Fruit fly (Drosophila melanogaster): Measurements from ENCODE around the gene CG31122.

The CG31122 gene

DNA sequence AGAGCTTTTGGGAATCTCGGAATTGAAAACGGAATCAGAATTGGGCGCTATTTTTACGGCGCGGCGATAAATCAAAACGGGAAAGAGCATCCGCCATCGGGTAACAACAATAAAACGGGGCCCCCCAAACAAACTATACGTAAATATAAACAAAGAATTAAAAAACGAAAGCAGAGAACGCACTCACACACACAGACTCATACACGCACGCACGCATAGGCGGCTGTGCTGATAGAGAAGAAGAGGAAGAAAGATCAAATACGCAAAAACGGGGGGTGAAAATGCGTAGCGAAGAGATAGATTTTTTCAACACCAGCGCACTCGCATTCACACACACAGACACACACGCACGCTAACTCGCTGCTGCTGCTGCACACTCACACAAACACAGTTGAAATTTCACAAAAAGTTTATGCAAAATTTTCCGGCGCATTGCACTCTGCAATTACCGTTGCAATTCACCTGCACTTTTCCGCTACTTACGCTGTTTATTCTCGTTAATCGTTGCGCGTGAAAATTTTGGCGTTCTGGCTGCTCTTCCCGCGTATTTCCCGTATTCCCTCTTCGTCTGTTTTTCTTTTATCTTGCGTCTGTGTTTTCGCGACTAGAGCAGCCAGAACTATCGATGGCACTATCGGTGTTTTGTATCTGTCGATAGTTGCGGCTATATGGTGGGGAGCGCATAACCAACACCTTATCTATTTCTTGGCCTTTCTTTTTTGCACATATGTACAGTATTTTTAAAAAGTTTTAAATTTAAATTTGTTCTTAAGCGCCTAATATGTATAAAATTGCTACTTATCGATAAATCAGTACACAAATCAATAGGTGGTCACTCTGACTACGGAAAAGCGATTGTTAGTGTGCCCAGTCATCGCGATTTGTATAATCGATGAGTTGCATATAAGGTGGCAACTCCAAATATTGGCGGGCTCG lies at the start of gene CG31122:
CG31122 (minus strand) TSS at position 596 of the 936 bp plus-strand sequence.
- no peak for TF ChIP-seq CG17801 (GFP tag; optimal IDR thresholded peaks at IDR 0.05; ENCODE audit: partially characterized antibody)

DNA sequence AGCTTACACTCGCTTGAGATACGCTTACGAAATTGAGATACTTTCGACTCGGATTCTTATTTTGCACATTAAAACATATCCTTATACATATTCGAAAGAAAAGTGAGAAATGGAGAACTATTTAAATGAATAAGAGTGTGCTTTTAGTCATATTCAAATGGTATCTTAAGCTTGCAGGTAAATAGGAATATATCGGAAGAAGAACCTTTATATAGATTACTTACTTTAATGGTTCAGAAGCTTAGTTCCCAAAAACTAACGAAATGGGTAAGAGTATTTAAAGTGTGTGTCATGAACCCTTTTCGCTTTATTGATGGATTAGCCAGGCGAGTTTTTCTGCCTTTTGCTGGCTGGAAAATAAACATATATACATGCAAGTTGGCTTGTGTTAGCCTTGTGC lies 46.2 kb upstream of the CG31122 start:
- TF ChIP-seq CG17801 (GFP tag; optimal IDR thresholded peaks at IDR 0.05; ENCODE audit: partially characterized antibody), result no peak

DNA sequence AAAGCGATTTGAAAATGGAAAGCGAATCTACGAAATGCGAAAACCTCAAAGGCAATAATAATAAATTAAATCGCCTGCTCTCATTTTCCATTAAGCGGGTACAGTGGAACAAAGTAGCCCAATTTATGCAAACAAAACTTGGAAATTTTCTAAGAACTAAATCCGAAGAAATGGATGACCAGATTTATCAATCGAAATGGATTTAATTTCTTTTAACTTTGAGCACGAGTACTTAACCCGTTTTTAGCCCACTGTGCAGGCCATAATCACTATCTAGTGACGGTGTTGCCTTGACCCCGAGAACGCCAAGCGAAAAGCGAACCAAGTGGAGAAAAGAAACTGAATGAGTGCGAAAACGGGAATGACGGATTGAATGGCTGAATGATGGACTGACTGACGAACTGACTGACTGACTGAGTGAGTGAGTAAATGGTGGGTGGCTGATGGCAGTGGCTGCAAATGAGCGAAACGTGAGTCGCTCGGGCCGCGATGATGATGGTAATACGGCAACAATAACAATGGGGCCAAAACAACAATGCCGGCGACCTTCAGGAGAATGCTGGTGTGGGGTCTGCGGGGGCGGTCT lies 43.6 kb upstream of the CG31122 start:
- TF ChIP-seq CG17801 (GFP tag; optimal IDR thresholded peaks at IDR 0.05; ENCODE audit: partially characterized antibody), result peak; percentile 63

DNA sequence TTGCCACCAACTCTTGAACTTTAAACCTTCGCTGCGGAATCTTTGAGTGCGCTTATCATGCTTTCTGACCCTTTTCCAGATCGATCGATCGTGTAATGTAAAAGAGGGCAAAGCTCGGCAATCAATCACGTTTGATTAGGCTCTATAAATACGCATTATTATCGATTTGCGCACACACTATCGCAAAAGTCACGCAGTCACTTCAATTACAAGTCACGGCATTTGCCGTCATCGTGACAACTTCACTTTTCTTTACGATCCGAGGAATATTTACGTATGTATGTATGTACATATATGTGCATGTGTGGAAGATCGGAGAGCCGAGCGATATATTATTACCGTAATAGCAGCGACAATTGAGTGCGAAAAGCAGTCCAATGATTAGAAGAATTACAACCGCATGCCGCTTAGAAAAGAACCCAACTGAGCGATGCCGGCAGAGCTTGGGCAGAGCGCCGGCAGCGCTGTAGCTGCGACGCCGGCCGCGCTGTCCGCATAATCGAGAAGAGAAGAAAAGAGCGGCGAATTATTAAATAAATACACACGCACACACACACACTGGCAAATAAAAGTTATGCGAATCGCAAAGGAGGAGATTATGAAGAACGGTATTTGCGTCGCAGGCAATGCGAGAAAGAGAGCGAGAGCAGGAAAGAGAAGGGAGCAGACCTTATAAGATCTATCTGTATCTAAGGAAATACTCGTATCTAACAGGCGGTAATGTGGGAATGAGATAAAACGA lies 37.4 kb upstream of the CG31122 start:
- TF ChIP-seq CG17801 (GFP tag; optimal IDR thresholded peaks at IDR 0.05; ENCODE audit: partially characterized antibody), result no peak

DNA sequence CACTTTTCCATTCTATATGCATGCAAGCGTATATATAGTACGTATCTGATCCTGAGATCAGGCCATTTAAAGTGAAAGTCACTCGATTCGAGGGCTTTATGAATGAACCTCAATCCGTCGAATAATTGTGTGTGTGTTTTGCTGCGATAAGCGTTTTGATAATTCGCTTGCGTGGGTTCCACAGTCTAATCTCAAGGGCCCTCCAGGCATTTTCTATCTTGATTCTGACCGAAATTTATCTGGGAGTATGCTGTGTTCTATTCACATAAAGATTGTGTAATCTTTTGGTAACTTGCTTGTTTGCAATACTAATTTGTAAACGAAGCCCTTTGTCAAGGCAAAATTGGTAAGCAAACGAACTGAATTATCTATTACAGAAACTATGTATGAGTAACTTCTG lies 36.5 kb upstream of the CG31122 start:
- no peak for TF ChIP-seq CG17801 (GFP tag; optimal IDR thresholded peaks at IDR 0.05; ENCODE audit: partially characterized antibody)

DNA sequence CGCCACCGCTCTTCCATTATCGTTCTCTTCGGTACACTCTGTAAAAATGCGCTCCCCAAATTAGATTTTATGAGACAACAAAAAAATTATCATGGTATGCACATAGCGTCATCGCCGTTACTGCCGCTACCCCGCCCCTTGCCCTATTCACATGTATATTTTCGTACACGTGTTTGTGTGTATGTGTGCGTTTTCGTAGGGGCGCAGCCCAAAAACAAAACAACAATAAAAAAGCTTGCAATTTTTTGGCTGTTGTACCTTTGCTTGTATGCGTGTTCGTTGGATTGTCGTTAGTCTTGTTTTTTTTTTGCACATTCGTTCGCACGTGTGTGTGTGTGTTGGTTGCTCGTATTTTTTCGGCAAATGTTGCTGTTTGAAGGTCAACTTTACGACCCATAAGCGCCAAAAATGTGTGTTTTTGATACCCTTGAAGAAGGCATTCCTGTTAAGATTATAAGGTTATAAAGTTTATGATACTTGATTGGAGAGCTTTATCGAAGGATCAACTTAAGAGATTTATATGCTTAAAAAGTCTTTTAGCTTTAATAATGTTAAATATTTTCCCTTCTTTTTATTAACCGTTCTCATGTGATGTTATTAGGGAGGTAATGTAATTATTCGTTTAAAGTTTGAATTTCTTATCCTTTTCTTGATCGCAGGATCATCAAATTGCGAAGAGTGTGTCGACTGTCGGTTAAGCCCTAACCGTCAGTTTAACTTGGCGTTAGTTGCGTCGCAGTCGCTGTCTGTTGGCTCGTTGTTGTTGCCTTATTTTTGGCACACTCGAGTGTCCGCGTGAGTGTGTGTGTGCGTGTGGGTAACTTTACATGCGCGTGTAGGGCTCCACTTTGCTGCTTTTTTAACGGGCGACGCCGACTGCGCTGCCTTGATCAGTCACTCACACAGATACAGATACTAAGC lies 35.6 kb upstream of the CG31122 start:
- TF ChIP-seq CG17801 (GFP tag; optimal IDR thresholded peaks at IDR 0.05; ENCODE audit: partially characterized antibody), result peak; percentile 6

DNA sequence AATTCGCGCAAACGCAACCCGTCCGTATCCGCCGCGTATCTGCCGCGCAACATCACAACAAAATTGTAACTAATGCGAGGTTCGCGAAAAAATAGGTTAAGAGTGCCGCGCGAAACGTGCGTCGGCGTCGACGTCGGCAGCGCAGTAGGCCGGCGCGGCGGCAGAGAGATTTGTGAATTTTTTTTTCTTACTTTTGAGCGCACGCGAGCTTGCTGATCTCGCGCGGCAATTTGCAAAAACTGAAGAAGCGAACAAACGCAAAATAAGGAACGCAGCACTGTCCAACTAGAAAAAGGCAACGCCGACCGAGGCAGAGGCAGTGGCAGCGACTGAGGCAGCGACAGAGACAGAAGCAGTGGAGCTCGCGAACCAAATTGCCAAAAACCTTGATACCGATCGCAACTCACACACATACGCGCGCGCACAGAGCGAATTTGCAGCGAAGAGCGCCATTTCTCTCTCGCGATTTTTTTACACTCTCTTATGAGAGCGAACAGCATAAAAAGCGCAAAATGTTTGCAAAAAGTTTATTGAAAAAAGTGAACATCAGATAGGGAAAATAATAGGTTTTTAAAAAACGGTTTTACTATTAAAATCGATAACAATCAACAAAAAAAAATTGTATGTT lies 34.6 kb upstream of the CG31122 start:
- no peak for TF ChIP-seq CG17801 (GFP tag; optimal IDR thresholded peaks at IDR 0.05; ENCODE audit: partially characterized antibody)

DNA sequence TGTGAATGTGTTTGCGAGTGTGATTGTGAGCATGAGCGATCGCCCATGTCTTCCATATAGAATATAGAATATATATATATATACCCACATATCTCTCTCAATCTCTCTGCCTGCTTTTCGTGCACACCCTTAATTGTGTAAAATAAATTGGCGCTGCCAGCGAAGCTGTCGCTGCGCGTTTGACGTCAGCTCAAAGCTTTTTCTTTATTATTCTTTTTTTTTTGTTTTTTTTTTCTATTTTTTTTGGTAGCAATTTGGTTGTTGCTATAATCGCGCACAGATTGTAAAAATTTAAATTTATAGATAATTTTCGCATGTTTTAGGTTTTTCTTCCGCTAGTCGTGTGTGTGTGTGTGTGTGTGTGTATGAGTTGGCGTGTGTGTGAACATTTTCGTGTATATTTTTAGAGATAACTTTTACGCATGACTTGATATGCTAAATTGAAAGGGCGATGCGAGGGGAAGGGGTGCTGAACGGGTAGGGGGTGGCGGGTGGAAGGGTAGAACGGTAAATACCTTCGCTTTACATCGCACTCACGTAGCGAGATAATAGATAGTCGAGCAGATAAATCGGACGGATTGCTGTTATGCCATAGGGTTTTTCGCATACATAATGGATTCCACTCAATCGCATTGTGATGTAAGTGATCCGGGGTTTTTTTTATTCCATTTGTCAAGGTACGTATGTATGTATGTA lies 32.6 kb upstream of the CG31122 start:
- TF ChIP-seq CG17801 (GFP tag; optimal IDR thresholded peaks at IDR 0.05; ENCODE audit: partially characterized antibody), result no peak

DNA sequence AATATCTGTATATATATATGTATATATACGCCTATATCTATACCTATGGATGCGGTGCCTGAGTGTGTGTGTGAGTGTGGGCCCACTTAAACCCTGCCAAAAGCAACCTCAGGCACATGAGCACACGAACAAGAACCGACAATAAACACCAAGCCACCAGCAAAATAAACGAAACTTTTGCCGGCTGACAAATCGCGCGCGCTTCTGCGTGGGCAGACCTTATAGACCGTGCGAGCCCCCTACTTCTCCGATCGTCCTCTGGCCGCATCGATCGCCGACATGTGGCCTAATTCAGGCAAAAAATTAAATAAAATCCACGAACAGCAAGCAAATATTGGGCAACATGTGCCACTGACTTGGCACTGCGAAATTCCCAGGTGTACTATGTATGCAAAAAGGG lies 30.6 kb upstream of the CG31122 start:
- TF ChIP-seq CG17801 (GFP tag; optimal IDR thresholded peaks at IDR 0.05; ENCODE audit: partially characterized antibody), result no peak

DNA sequence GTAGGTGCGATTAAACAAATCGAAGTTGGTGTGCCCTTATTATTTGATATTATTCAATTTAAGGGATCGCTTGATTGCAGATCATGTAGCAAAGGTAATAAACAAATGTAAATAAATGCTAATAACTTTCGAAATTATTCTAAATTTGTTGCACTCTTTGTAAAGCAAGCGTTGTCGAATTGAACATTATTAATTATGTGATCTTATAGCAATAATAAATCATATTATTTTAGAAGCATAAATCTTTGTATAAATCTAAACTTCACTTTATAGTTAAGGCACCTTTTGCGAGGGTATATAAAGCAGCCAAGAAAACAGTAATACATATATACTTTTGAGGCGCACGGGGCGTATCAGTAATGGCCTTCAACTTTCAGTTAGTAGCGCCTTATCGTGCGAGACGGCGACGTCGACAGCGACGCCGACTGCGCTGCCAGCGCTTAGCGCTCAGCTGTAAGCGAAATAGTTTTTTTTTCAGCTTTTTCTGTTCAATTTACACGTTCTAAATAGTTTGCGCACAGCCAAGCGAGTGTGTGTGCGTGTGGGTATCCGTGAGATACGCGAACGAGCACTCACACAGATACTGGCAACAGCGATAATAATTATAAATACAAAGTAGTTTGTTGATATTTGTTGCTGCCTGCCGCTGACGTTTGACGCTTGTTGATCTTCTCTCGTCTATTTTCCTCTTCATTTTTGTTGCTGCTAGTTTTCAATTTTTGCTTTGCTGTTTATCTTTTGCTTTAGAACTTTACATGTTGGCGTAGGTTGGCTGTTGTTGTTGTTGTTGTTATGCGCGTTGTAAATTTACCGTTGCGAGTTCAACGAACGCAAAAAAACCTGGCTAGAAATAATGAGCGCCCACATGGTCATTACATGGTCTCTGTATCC lies 26.4 kb upstream of the CG31122 start:
- no peak for TF ChIP-seq CG17801 (GFP tag; optimal IDR thresholded peaks at IDR 0.05; ENCODE audit: partially characterized antibody)

DNA sequence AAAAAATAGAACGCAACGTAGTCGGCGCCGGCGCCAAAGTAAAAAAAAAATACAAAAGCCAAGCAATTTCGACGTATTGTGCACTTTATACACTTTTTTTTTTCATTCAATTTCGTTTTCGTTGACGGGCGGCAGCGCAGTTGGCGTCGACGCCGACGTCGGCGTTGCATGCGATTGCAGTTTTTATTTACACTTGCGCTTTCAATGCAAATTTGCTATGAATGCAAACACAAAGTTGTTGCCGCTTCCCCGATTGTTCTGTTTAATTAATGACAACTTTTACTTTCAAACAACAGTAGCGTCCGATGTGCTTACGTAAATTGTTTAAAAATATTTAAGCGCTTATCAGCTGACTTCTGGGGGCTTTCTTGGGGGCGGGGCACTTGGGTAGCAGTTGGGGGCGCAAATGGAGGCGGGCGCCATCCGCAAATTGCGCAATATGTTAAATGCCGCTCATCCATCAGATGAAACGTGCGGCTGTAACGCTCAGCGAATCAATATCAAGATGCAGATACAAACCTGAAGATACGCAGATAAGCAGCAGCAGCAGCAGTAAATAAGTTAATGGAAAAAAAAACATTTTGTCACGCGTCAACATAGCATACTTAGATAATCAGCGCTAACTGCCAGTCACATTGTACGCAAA lies 25.6 kb upstream of the CG31122 start:
- TF ChIP-seq CG17801 (GFP tag; optimal IDR thresholded peaks at IDR 0.05; ENCODE audit: partially characterized antibody), result no peak

All from ovary, adult (tissue).